Worm (Caenorhabditis elegans): ENCODE data around the gene str-41.

str-41 gene

DNA sequence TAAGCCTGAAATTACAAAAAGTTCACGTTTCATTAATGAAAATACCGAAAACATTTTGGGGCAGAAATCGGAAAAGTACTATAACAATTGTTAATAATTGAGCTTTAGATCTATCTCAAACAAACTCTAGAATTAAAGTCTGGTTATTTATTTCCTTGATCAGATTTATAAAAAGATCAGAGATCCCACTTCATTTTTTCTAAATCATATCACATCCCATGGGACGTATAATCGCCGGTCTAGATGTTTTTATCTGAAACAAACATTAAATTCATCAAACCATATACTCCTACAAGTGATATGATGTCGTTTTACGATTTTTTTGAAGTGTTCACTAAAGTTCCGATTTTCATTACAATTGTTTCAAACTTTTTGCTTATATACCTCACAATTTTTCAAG lies at the start of gene str-41:
Gene str-41, plus strand, starts transcription at position 301 of the 400 bp plus-strand sequence.
- TF ChIP-seq hmg-4 (GFP tag; optimal IDR thresholded peaks at IDR 0.05), result no peak
- no peak for TF ChIP-seq hnd-1 (tag; optimal IDR thresholded peaks at IDR 0.05)
- no peak for TF ChIP-seq flt-1 (GFP tag; IDR thresholded peaks at IDR 0.05)
- TF ChIP-seq aly-1 (tag; optimal IDR thresholded peaks at IDR 0.05), result no peak
- no peak for TF ChIP-seq ama-1 (optimal IDR thresholded peaks at IDR 0.05)
- TF ChIP-seq ceh-36 (tag; optimal IDR thresholded peaks at IDR 0.05), result no peak
- TF ChIP-seq tra-4 (tag; optimal IDR thresholded peaks at IDR 0.05), result no peak
- no peak for TF ChIP-seq ets-7 (tag; optimal IDR thresholded peaks at IDR 0.05)
- no peak for TF ChIP-seq tbx-37 (GFP tag; conservative IDR thresholded peaks at IDR 0.05)
- TF ChIP-seq sea-1 (GFP tag; conservative IDR thresholded peaks at IDR 0.05), result no peak
- no peak for TF ChIP-seq ceh-13 (GFP tag; optimal IDR thresholded peaks at IDR 0.05)
- TF ChIP-seq tbx-11 (GFP tag; IDR thresholded peaks at IDR 0.05), result no peak
- TF ChIP-seq B0310.2 (tag; optimal IDR thresholded peaks at IDR 0.05), result no peak
- no peak for TF ChIP-seq hmbx-1 (tag; optimal IDR thresholded peaks at IDR 0.05)
- TF ChIP-seq scrt-1 (GFP tag; IDR thresholded peaks at IDR 0.05), result no peak

- no peak for TF ChIP-seq flt-1 (GFP tag; IDR thresholded peaks at IDR 0.05)
- TF ChIP-seq B0310.2 (tag; optimal IDR thresholded peaks at IDR 0.05), result no peak
- TF ChIP-seq hnd-1 (tag; optimal IDR thresholded peaks at IDR 0.05), result no peak
- TF ChIP-seq tra-4 (tag; optimal IDR thresholded peaks at IDR 0.05), result no peak
- no peak for TF ChIP-seq hmg-4 (GFP tag; optimal IDR thresholded peaks at IDR 0.05)
- TF ChIP-seq hmbx-1 (tag; optimal IDR thresholded peaks at IDR 0.05), result no peak
- no peak for TF ChIP-seq ceh-36 (tag; optimal IDR thresholded peaks at IDR 0.05)
- no peak for TF ChIP-seq scrt-1 (GFP tag; IDR thresholded peaks at IDR 0.05)
- TF ChIP-seq ceh-13 (GFP tag; optimal IDR thresholded peaks at IDR 0.05), result no peak
- no peak for TF ChIP-seq F13C5.2 (tag; optimal IDR thresholded peaks at IDR 0.05)
- TF ChIP-seq aly-1 (tag; optimal IDR thresholded peaks at IDR 0.05), result no peak
Observed at ce11 chrV:7364059-7364458, 47.7 kb upstream of the str-41 start, which contains the start of gene cyp-35A2. Gene cyp-35A2 (minus strand): TSS chrV:7364182.

DNA sequence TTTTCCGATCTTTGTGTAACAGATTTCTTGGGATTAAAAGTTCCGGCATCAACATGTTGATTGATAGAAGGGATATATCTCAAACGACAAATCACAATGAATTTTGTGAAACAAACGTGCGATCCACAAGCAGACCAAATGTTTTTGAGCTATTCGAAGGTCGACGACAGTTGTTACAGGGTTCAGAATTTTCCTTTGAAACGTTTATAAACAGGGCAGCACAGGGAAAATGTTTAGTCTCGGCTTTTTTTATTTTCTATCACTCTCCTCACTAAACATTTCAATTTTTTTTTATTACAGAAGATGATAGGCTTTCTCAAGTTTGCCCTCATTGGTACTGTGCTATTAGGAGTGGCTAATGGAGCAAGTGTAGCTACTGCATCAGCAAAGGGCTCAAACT lies 46.8 kb upstream of the str-41 start, which contains the start of gene exc-13:
Gene exc-13, plus strand, starts transcription at position 301 of the 400 bp plus-strand sequence.
- TF ChIP-seq ets-7 (tag; optimal IDR thresholded peaks at IDR 0.05) (no peak), ama-1 (optimal IDR thresholded peaks at IDR 0.05) (no peak), aly-1 (tag; optimal IDR thresholded peaks at IDR 0.05) (no peak), hmg-4 (GFP tag; optimal IDR thresholded peaks at IDR 0.05) (no peak), pes-1 (GFP tag; IDR thresholded peaks at IDR 0.05) (no peak)

- TF ChIP-seq scrt-1 (GFP tag; IDR thresholded peaks at IDR 0.05), result no peak
- TF ChIP-seq hmbx-1 (tag; optimal IDR thresholded peaks at IDR 0.05), result no peak
- no peak for TF ChIP-seq ets-7 (tag; optimal IDR thresholded peaks at IDR 0.05)
- TF ChIP-seq flt-1 (GFP tag; IDR thresholded peaks at IDR 0.05), result no peak
- TF ChIP-seq hnd-1 (tag; optimal IDR thresholded peaks at IDR 0.05), result no peak
- TF ChIP-seq B0310.2 (tag; optimal IDR thresholded peaks at IDR 0.05), result no peak
- no peak for TF ChIP-seq tbx-37 (GFP tag; conservative IDR thresholded peaks at IDR 0.05)
- TF ChIP-seq sea-1 (GFP tag; conservative IDR thresholded peaks at IDR 0.05), result no peak
- no peak for TF ChIP-seq ama-1 (optimal IDR thresholded peaks at IDR 0.05)
- TF ChIP-seq tra-4 (tag; optimal IDR thresholded peaks at IDR 0.05), result no peak
- no peak for TF ChIP-seq ceh-13 (GFP tag; optimal IDR thresholded peaks at IDR 0.05)
- TF ChIP-seq F13C5.2 (tag; optimal IDR thresholded peaks at IDR 0.05), result no peak
- TF ChIP-seq aly-1 (tag; optimal IDR thresholded peaks at IDR 0.05), result no peak
- TF ChIP-seq ceh-36 (tag; optimal IDR thresholded peaks at IDR 0.05), result no peak
- TF ChIP-seq hmg-4 (GFP tag; optimal IDR thresholded peaks at IDR 0.05), result no peak
Observed at ce11 chrV:7369578-7369977, 42.2 kb upstream of the str-41 start, which contains the start of gene srj-14. Gene srj-14 (plus strand): TSS chrV:7369708.

- TF ChIP-seq sea-1 (GFP tag; conservative IDR thresholded peaks at IDR 0.05) (no peak), ceh-36 (tag; optimal IDR thresholded peaks at IDR 0.05) (no peak), scrt-1 (GFP tag; IDR thresholded peaks at IDR 0.05) (no peak), F13C5.2 (tag; optimal IDR thresholded peaks at IDR 0.05) (no peak), hmg-4 (GFP tag; optimal IDR thresholded peaks at IDR 0.05) (no peak), hnd-1 (tag; optimal IDR thresholded peaks at IDR 0.05) (no peak), hmbx-1 (tag; optimal IDR thresholded peaks at IDR 0.05) (no peak), tbx-37 (GFP tag; conservative IDR thresholded peaks at IDR 0.05) (no peak), pes-1 (GFP tag; IDR thresholded peaks at IDR 0.05) (no peak), ama-1 (optimal IDR thresholded peaks at IDR 0.05) (no peak), B0310.2 (tag; optimal IDR thresholded peaks at IDR 0.05) (no peak), tbx-11 (GFP tag; IDR thresholded peaks at IDR 0.05) (no peak), aly-1 (tag; optimal IDR thresholded peaks at IDR 0.05) (no peak), flt-1 (GFP tag; IDR thresholded peaks at IDR 0.05) (no peak), ets-7 (tag; optimal IDR thresholded peaks at IDR 0.05) (no peak), ceh-13 (GFP tag; optimal IDR thresholded peaks at IDR 0.05) (no peak), tra-4 (tag; optimal IDR thresholded peaks at IDR 0.05) (no peak)
Observed at ce11 chrV:7374090-7374489, 37.7 kb upstream of the str-41 start, which contains the start of gene srx-56. Gene srx-56 (plus strand): TSS chrV:7374390.

DNA sequence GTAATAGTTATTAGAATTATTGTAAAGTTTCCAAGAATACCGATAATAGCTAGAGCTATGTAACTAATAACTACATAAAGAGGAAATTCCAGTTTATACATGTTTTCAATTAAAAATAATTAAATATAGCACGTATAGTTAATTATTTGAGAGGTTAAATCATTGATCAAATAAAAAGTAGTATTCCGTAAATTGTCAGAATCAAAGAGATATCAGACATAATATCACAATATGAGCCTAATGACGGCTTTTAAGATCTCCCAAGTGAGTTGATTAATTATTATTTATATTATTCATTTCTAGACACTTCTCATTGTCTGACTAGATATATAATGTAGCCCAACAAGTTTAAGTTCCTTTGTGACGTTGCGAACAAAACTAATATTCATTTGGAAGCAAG lies 32.4 kb upstream of the str-41 start, which contains the start of gene srsx-24:
Gene srsx-24, minus strand, starts transcription at position 101 of the 400 bp plus-strand sequence.
- TF ChIP-seq ceh-13 (GFP tag; optimal IDR thresholded peaks at IDR 0.05) (no peak), hnd-1 (tag; optimal IDR thresholded peaks at IDR 0.05) (no peak), ceh-36 (tag; optimal IDR thresholded peaks at IDR 0.05) (no peak), hmg-4 (GFP tag; optimal IDR thresholded peaks at IDR 0.05) (no peak), ets-7 (tag; optimal IDR thresholded peaks at IDR 0.05) (no peak), tbx-37 (GFP tag; conservative IDR thresholded peaks at IDR 0.05) (no peak), scrt-1 (GFP tag; IDR thresholded peaks at IDR 0.05) (no peak)

DNA sequence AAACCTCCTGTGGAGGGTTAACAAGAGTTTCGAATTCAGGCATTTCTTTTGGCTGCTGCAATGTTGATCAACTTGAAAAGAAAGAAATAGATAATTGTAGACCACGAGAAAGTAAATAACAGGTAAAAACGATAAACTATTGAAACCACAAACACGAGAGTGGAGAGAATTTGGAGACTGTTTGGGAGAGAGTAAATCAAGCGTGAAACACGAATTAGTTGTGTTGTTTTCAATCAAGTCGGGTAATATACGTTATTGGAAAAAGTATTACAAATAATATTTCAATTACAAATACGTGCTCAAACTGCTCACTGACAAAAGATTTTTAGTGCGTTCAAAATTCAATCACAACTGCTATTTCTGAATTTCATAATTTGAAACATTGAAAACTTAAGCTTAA lies 30.8 kb upstream of the str-41 start, which contains the start of gene C03G6.17:
Gene C03G6.17, minus strand, starts transcription at position 101 of the 400 bp plus-strand sequence.
- no peak for TF ChIP-seq ceh-13 (GFP tag; optimal IDR thresholded peaks at IDR 0.05)
- TF ChIP-seq scrt-1 (GFP tag; IDR thresholded peaks at IDR 0.05), result no peak
- TF ChIP-seq tbx-37 (GFP tag; conservative IDR thresholded peaks at IDR 0.05), result no peak
- TF ChIP-seq sea-1 (GFP tag; conservative IDR thresholded peaks at IDR 0.05), result no peak
- no peak for TF ChIP-seq ceh-36 (tag; optimal IDR thresholded peaks at IDR 0.05)
- TF ChIP-seq hmg-4 (GFP tag; optimal IDR thresholded peaks at IDR 0.05), result no peak
- no peak for TF ChIP-seq hmbx-1 (tag; optimal IDR thresholded peaks at IDR 0.05)
- TF ChIP-seq ets-7 (tag; optimal IDR thresholded peaks at IDR 0.05), result no peak
- no peak for TF ChIP-seq hnd-1 (tag; optimal IDR thresholded peaks at IDR 0.05)
- no peak for TF ChIP-seq aly-1 (tag; optimal IDR thresholded peaks at IDR 0.05)
- TF ChIP-seq tra-4 (tag; optimal IDR thresholded peaks at IDR 0.05), result no peak
- TF ChIP-seq tbx-11 (GFP tag; IDR thresholded peaks at IDR 0.05), result no peak
- TF ChIP-seq F13C5.2 (tag; optimal IDR thresholded peaks at IDR 0.05), result no peak
- TF ChIP-seq ama-1 (optimal IDR thresholded peaks at IDR 0.05), result no peak
- TF ChIP-seq B0310.2 (tag; optimal IDR thresholded peaks at IDR 0.05), result no peak
- no peak for TF ChIP-seq flt-1 (GFP tag; IDR thresholded peaks at IDR 0.05)
